Worm (Caenorhabditis elegans): ENCODE measurements around the gene ttr-13.

Gene ttr-13

DNA sequence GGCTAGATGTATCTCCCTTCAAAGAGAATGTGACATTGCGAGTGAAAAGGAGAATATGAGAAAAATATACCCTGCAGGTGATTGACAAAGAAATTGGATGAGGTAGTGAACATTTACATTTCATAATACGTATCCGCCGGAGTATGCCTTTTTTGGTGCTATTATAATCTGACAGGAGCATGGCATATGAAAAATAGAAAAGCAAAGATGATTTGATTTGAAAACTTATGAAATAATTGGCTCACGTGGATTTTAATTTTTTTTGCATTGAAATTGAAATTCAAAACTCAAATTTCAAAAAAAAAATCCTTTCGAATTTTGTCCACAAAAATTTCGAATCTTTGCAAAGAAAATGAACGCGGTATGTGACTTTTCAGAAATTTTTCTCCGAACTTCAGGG lies 33.7 kb downstream of the ttr-13 start, which contains the start of gene ttr-11:
Gene ttr-11, plus strand, starts transcription at position 301 of the 400 bp plus-strand sequence.
- TF ChIP-seq repo-1 (tag; optimal IDR thresholded peaks at IDR 0.05) (no peak), unc-130 (GFP tag; optimal IDR thresholded peaks at IDR 0.05) (no peak), attf-3 (GFP tag; conservative IDR thresholded peaks at IDR 0.05) (no peak), sea-2 (GFP tag; IDR thresholded peaks at IDR 0.05) (no peak), rec-8 (tag; optimal IDR thresholded peaks at IDR 0.05) (no peak), T26A5.8 (tag; optimal IDR thresholded peaks at IDR 0.05) (no peak), hlh-26 (GFP tag; conservative IDR thresholded peaks at IDR 0.05) (no peak), Y53F4B.3 (GFP tag; IDR thresholded peaks at IDR 0.05) (no peak), B0035.1 (tag; optimal IDR thresholded peaks at IDR 0.05) (no peak)

DNA sequence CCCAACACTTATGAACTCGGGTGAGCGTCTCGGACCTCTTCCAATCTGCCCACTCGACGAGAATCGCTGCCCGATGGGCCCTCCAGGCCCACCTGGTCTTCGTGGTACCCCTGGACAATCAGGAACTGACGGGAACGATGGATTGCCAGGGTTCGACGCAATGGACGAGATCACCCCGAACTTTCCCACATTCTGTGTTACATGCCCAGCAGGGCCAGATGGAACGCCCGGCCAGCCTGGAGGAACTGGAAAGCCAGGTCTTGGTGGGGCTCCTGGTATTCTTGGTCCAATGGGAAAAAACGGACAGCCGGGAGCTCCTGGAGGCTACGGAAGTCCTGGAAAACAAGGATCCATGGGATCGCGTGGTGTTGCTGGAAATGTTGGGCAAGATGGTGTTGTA lies 36.1 kb downstream of the ttr-13 start:
- TF ChIP-seq zfh-2 (GFP tag; conservative IDR thresholded peaks at IDR 0.05) (peak; percentile 55; the same call in 1 of the 2 replicates), ztf-22 (GFP tag; optimal IDR thresholded peaks at IDR 0.05) (no peak), egl-18 (GFP tag; IDR thresholded peaks at IDR 0.05) (no peak), unc-130 (GFP tag; optimal IDR thresholded peaks at IDR 0.05) (no peak), lag-1 (GFP tag; IDR thresholded peaks at IDR 0.05) (0 out of 2 replicates have a peak, but pooled peaks have one; percentile 75), Y79H2A.3 (GFP tag; conservative IDR thresholded peaks at IDR 0.05) (no peak), chd-7 (tag; optimal IDR thresholded peaks at IDR 0.05) (no peak), lir-1 (GFP tag; conservative IDR thresholded peaks at IDR 0.05) (no peak), Y53F4B.3 (GFP tag; IDR thresholded peaks at IDR 0.05) (no peak), gei-17 (GFP tag; optimal IDR thresholded peaks at IDR 0.05) (no peak), mxl-1 (tag; optimal IDR thresholded peaks at IDR 0.05) (no peak), ztf-6 (GFP tag; IDR thresholded peaks at IDR 0.05) (no peak), attf-6 (GFP tag; IDR thresholded peaks at IDR 0.05) (no peak), ztf-18 (tag; optimal IDR thresholded peaks at IDR 0.05) (no peak)

DNA sequence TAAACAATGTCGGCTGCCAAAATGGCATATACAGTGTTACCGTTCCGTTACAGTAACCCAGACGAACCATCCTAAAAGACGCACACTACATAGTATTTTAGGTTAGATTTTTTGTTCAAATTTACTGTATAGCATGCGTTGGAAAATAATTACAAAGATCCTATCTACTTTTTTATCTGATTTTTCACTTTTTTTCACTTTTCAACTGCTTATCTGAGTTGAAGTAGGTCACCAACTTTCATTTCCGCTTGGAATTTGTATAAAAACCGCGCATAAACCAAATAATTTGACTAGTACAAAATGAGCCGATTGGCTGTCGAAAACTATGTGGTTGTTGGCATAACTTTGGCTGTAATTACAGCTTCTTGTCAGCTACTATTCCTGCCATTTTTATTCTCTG lies 37.0 kb downstream of the ttr-13 start, which contains the start of gene col-163:
Gene col-163, plus strand, starts transcription at position 301 of the 400 bp plus-strand sequence.
- TF ChIP-seq F49E8.2 (tag; optimal IDR thresholded peaks at IDR 0.05; ENCODE audit: insufficient read depth): no peak
- TF ChIP-seq ztf-28 (GFP tag; IDR thresholded peaks at IDR 0.05): no peak
- TF ChIP-seq egl-18 (GFP tag; IDR thresholded peaks at IDR 0.05): no peak
- no peak for TF ChIP-seq nhr-179 (tag; optimal IDR thresholded peaks at IDR 0.05)
- TF ChIP-seq nhr-80 (tag; optimal IDR thresholded peaks at IDR 0.05): no peak
- TF ChIP-seq pha-4 (tag; optimal IDR thresholded peaks at IDR 0.05): no peak
- TF ChIP-seq lsy-27 (tag; optimal IDR thresholded peaks at IDR 0.05; ENCODE audit: borderline replicate concordance, insufficient read depth): no peak
- no peak for TF ChIP-seq ets-4 (GFP tag; optimal IDR thresholded peaks at IDR 0.05)
- no peak for TF ChIP-seq ceh-79 (tag; optimal IDR thresholded peaks at IDR 0.05)
- no peak for TF ChIP-seq madf-6 (GFP tag; IDR thresholded peaks at IDR 0.05)
- TF ChIP-seq ccch-3 (GFP tag; optimal IDR thresholded peaks at IDR 0.05): no peak
- TF ChIP-seq tbp1 (GFP tag; optimal IDR thresholded peaks at IDR 0.05): no peak
- no peak for TF ChIP-seq F37B4.10 (GFP tag; IDR thresholded peaks at IDR 0.05)
- no peak for TF ChIP-seq C17E4.6 (GFP tag; IDR thresholded peaks at IDR 0.05)
- no peak for TF ChIP-seq snpc-4 (GFP tag; optimal IDR thresholded peaks at IDR 0.05)
- no peak for TF ChIP-seq snpc-4 (tag; optimal IDR thresholded peaks at IDR 0.05)

All from whole organism, young adult.